Worm (Caenorhabditis elegans) whole organism, L3 larva: ENCODE data around the gene dnj-13.
"Not testable (repeated sequence)": the region's sequence is repeated elsewhere in the genome, so short reads cannot be mapped to it uniquely, and the experiment has no call there.

Source experiments
- R02D3.7 ChIP-seq: fragments of 150-350 bp; optimal IDR thresholded peaks from 2 replicates; lab custom pipeline; 2014; ENCODE audit warnings: missing biosample characterization, missing genetic modification characterization
- ZK546.5 ChIP-seq: sonication (generic microtip); optimal IDR thresholded peaks from 2 replicates; lab custom pipeline; 2017; ENCODE audit warnings: missing biosample characterization, missing genetic modification characterization
- aly-2 ChIP-seq: fragments of 150-350 bp; optimal IDR thresholded peaks from 2 replicates; lab custom pipeline; 2014; ENCODE audit warnings: missing biosample characterization, missing genetic modification characterization
- ama-1 ChIP-seq: fragments of 150-350 bp; optimal IDR thresholded peaks from 2 replicates; lab custom pipeline; 2018
- ceh-16 ChIP-seq: sonication (generic microtip); optimal IDR thresholded peaks from 2 replicates; lab custom pipeline; 2017; ENCODE audit warnings: missing biosample characterization, missing genetic modification characterization
- ceh-28 ChIP-seq: fragments of 150-350 bp; optimal IDR thresholded peaks from 2 replicates; lab custom pipeline; 2014; ENCODE audit warnings: missing biosample characterization, missing genetic modification reagents, missing genetic modification characterization
- egl-5 ChIP-seq: fragments of 150-350 bp; optimal IDR thresholded peaks from 2 replicates; lab custom pipeline; 2017; ENCODE audit warnings: missing biosample characterization, missing genetic modification reagents, missing genetic modification characterization, inconsistent platforms
- elt-1 ChIP-seq: fragments of 150-350 bp; optimal IDR thresholded peaks from 2 replicates; lab custom pipeline; 2014; ENCODE audit warnings: missing biosample characterization, missing genetic modification characterization
- elt-2 ChIP-seq: sonication (generic microtip); optimal IDR thresholded peaks from 2 replicates; lab custom pipeline; 2016; ENCODE audit warnings: missing genetic modification reagents, mild to moderate bottlenecking, missing genetic modification characterization, missing compliant biosample characterization
- eor-1 ChIP-seq, 2 experiments: fragments of 150-350 bp; optimal IDR thresholded peaks; 2 replicates each; lab custom pipeline; 2014 to 2018; ENCODE audit warnings: missing biosample characterization in 2 of 2, missing genetic modification characterization in 2 of 2
- fkh-2 ChIP-seq: fragments of 150-350 bp; optimal IDR thresholded peaks from 2 replicates; lab custom pipeline; 2014; ENCODE audit warnings: missing biosample characterization, missing genetic modification reagents, missing genetic modification characterization
- fos-1 ChIP-seq: fragments of 150-350 bp; optimal IDR thresholded peaks from 2 replicates; lab custom pipeline; 2014; ENCODE audit warnings: missing biosample characterization, missing genetic modification characterization
- hmg-11 ChIP-seq: sonication (generic microtip); optimal IDR thresholded peaks from 2 replicates; lab custom pipeline; 2016; ENCODE audit warnings: missing genetic modification characterization, missing compliant biosample characterization
- jun-1 ChIP-seq: fragments of 150-350 bp; optimal IDR thresholded peaks from 2 replicates; lab custom pipeline; 2014; ENCODE audit warnings: missing biosample characterization, missing genetic modification reagents, missing genetic modification characterization
- lin-15B ChIP-seq: fragments of 150-350 bp; optimal IDR thresholded peaks from 2 replicates; lab custom pipeline; 2014; ENCODE audit warnings: missing biosample characterization, missing genetic modification characterization
- lin-39 ChIP-seq: fragments of 150-350 bp; optimal IDR thresholded peaks from 2 replicates; lab custom pipeline; 2018; ENCODE audit warnings: missing biosample characterization, missing genetic modification reagents, missing genetic modification characterization
- mdl-1 ChIP-seq: fragments of 150-350 bp; optimal IDR thresholded peaks from 2 replicates; lab custom pipeline; 2014; ENCODE audit warnings: missing biosample characterization, missing genetic modification characterization
- mml-1 ChIP-seq: fragments of 150-350 bp; sonication (generic microtip); optimal IDR thresholded peaks from 3 replicates; lab custom pipeline; 2014; ENCODE audit warnings: missing biosample characterization, missing genetic modification characterization
- nfya-1 ChIP-seq: sonication (generic microtip); optimal IDR thresholded peaks from 2 replicates; lab custom pipeline; 2017; ENCODE audit warnings: missing genetic modification characterization, mild to moderate bottlenecking, missing compliant biosample characterization, antibody characterized with exemption, moderate library complexity; ENCODE audit not compliant: insufficient read depth
- nhr-11 ChIP-seq: fragments of 150-350 bp; optimal IDR thresholded peaks from 2 replicates; lab custom pipeline; 2014; ENCODE audit warnings: missing biosample characterization, missing genetic modification characterization
- nhr-12 ChIP-seq: fragments of 150-350 bp; optimal IDR thresholded peaks from 2 replicates; lab custom pipeline; 2014; ENCODE audit warnings: missing biosample characterization, missing genetic modification characterization
- nhr-23 ChIP-seq: fragments of 150-350 bp; optimal IDR thresholded peaks from 2 replicates; lab custom pipeline; 2014; ENCODE audit warnings: missing biosample characterization, missing genetic modification reagents, missing genetic modification characterization
- nhr-25 ChIP-seq: sonication (generic microtip); optimal IDR thresholded peaks from 2 replicates; lab custom pipeline; 2017; ENCODE audit warnings: missing biosample characterization, missing genetic modification characterization
- nhr-43 ChIP-seq: sonication (generic microtip); optimal IDR thresholded peaks from 2 replicates; lab custom pipeline; 2016; ENCODE audit warnings: mild to moderate bottlenecking, missing genetic modification characterization, missing compliant biosample characterization; ENCODE audit not compliant: poor library complexity, severe bottlenecking
- nhr-76 ChIP-seq: fragments of 150-350 bp; sonication (generic microtip); optimal IDR thresholded peaks from 5 replicates; lab custom pipeline; 2014; ENCODE audit warnings: missing biosample characterization, missing genetic modification characterization
- pha-4 ChIP-seq: fragments of 150-350 bp; optimal IDR thresholded peaks from 2 replicates; lab custom pipeline; 2014; ENCODE audit warnings: missing biosample characterization, missing genetic modification reagents, missing genetic modification characterization
- sea-2 ChIP-seq: fragments of 150-350 bp; sonication (generic microtip); optimal IDR thresholded peaks from 4 replicates; lab custom pipeline; 2014; ENCODE audit warnings: missing biosample characterization, missing genetic modification reagents, missing genetic modification characterization
- snpc-4 ChIP-seq: fragments of 150-350 bp; optimal IDR thresholded peaks from 2 replicates; lab custom pipeline; 2014; ENCODE audit warnings: missing biosample characterization, missing genetic modification characterization
- ztf-11 ChIP-seq: fragments of 150-350 bp; optimal IDR thresholded peaks from 2 replicates; lab custom pipeline; 2014; ENCODE audit warnings: missing biosample characterization, missing genetic modification characterization

Gene dnj-13

ce11 chrII:11547254-11547687 is 1.8 kb downstream of the dnj-13 start, which contains the start of gene F54D5.7 (continued):
- TF ChIP-seq R02D3.7 (tag; lab: Kevin White, UChicago) (no peak), elt-1 (tag; lab: Kevin White, UChicago) (peak; percentile 1), nhr-43 (tag; lab: Kevin White, UChicago) (peak; percentile 32)

- not testable (repeated sequence) for TF ChIP-seq nhr-76; snpc-4; nhr-25 (tag; lab: Kevin White, UChicago)
Observed at ce11 chrII:11551981-11552380, 6.5 kb downstream of the dnj-13 start, which contains the start of gene dhgd-1. Gene dhgd-1 (minus strand): TSS chrII:11552081.

- TF ChIP-seq pha-4 (tag; lab: Kevin White, UChicago) (peak; percentile 10), nhr-23 (tag; lab: Kevin White, UChicago) (no peak)
Observed at ce11 chrII:11555634-11556033, 10.1 kb downstream of the dnj-13 start, which contains the start of gene F54D5.24. Gene F54D5.24 (plus strand): TSS chrII:11555949.

DNA sequence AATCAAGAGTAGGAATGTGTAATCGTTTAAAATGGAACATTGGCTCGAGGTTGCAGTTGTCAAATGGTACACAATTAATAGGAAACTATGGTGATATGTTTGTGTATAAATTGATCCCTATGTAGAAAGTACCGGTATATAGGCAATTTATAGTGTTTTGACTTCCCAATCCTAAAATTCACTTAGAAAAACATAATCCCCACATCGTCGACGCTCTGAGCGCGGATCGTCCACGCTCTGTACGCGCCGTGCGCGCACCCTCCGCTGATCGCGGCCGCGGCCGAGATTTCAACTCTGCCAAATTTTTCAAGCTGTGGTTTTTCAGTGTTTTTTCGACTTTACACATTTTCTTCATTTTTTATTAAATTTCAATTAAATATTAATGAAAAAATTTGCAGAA is 10.8 kb downstream of the dnj-13 start, which contains the start of gene F54D5.17:
F54D5.17 (plus strand) TSS at position 301 of the 400 bp plus-strand sequence.
- no peak for TF ChIP-seq hmg-11
- no peak for TF ChIP-seq ceh-16 (tag; lab: Kevin White, UChicago)
- TF ChIP-seq lin-15B: no peak
- no peak for TF ChIP-seq eor-1 (tag; optimal IDR thresholded peaks at IDR 0.05; lab: Kevin White, UChicago)
- TF ChIP-seq egl-5 (tag; lab: Kevin White, UChicago): no peak
- no peak for TF ChIP-seq ZK546.5 (tag; lab: Kevin White, UChicago)
- no peak for TF ChIP-seq aly-2 (tag; lab: Kevin White, UChicago)
- no peak for TF ChIP-seq ceh-28 (tag; lab: Kevin White, UChicago)
- TF ChIP-seq nhr-25 (tag; lab: Kevin White, UChicago): no peak
- TF ChIP-seq elt-2: no peak
- no peak for TF ChIP-seq mdl-1 (tag; lab: Kevin White, UChicago)
- TF ChIP-seq nhr-11 (tag; lab: Kevin White, UChicago): no peak
- TF ChIP-seq R02D3.7 (tag; lab: Kevin White, UChicago): no peak
- TF ChIP-seq nhr-43 (tag; lab: Kevin White, UChicago): no peak
- TF ChIP-seq mml-1 (tag; lab: Kevin White, UChicago): no peak

ce11 chrII:11564127-11564526 is 18.6 kb downstream of the dnj-13 start, which contains the start of gene F54D5.15:
Gene F54D5.15 (minus strand): TSS chrII:11564227.
- TF ChIP-seq ztf-11 (tag; lab: Kevin White, UChicago) (no peak), ceh-28 (tag; lab: Kevin White, UChicago) (no peak), nhr-11 (tag; lab: Kevin White, UChicago) (no peak), nfya-1 (tag; lab: Kevin White, UChicago) (no peak), nhr-76 (no peak), eor-1 (tag; optimal IDR thresholded peaks at IDR 0.05; lab: Kevin White, UChicago) (no peak), lin-39 (tag; lab: Kevin White, UChicago) (no peak), elt-1 (tag; lab: Kevin White, UChicago) (no peak), lin-15B (no peak), nhr-12 (no peak), fos-1 (no peak), jun-1 (tag; lab: Kevin White, UChicago) (no peak), mdl-1 (tag; lab: Kevin White, UChicago) (no peak)
- TF ChIP-seq, all 47 proteins: peak for 0

DNA sequence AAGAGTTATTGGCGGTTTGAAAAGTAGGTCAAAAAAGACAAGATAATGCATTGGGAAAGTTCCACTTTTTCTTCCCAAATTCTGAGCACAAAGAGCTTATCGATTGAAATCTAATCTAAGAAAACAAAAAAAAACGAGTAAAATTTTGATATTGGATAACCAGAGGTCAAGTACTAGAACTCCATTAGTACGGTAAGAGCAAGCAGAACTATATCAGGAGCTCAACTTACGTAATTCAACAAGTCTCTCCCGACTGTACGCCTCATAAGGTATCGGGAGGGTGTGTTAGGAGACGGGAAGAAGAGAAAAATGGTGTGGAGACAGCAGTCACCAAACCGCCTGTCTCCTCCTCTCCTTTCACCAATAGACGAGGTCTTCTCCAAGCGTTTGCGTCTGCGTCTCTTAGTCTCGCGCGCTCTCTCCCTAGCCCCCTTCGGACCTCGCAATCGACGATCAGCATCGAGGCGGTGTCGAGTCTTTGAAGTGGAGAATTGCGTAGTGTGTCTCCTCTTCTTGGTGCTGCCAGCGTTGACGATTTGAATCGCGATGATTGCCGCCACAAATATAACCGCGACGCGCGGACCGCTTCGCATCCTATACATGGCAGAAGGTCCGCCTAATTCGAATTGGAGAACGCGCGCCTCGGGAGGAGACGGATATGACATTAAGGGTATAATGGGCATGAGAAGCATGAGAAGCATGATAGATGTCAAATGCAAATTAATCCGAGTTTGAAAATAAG is 21.6 kb downstream of the dnj-13 start, which contains the start of gene F54D5.5:
F54D5.5 (minus strand) TSS at position 51 of the 742 bp plus-strand sequence.
- TF ChIP-seq lin-15B (peak; percentile 49), sea-2 (no peak)

DNA sequence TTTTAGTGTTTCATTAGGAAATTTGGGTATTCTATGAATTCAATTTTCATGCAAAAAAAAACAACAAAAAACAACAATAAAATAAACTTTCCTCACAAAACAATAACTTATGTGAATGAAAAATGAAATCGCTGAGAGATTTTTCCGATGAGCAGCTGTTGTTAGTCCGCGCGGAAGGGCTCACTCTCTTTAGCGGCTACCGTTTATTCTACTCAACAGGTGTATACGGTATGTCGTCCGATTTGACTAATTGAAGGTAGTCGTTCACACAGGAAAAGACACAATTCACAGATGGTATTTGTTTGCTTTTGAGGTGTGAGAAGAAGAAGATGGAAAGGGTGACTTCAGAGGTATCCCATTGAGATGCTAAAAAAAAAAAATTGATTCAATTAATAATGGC is 23.2 kb downstream of the dnj-13 start:
- TF ChIP-seq fkh-2 (tag; lab: Kevin White, UChicago): no peak
- no peak for TF ChIP-seq nhr-76
- no peak for TF ChIP-seq nhr-43 (tag; lab: Kevin White, UChicago)
- no peak for TF ChIP-seq pha-4 (tag; lab: Kevin White, UChicago)
- no peak for TF ChIP-seq ama-1 (lab: Kevin White, UChicago)
- no peak for TF ChIP-seq ceh-16 (tag; lab: Kevin White, UChicago)
- no peak for TF ChIP-seq nfya-1 (tag; lab: Kevin White, UChicago)
- no peak for TF ChIP-seq nhr-23 (tag; lab: Kevin White, UChicago)
